Worm (Caenorhabditis elegans) whole organism, early embryonic: ENCODE results near the gene C27C12.3.

Experiments
- B0310.2 ChIP-seq: sonication (generic microtip); optimal IDR thresholded peaks from 2 replicates; lab custom pipeline; 2016; ENCODE audit warnings: mild to moderate bottlenecking, missing genetic modification characterization, missing compliant biosample characterization
- aly-1 ChIP-seq: sonication (generic microtip); optimal IDR thresholded peaks from 2 replicates; lab custom pipeline; 2016; ENCODE audit warnings: missing genetic modification characterization, missing compliant biosample characterization
- ama-1 ChIP-seq: fragments of 150-350 bp; optimal IDR thresholded peaks from 2 replicates; lab custom pipeline; 2014
- ets-7 ChIP-seq: sonication (generic microtip); optimal IDR thresholded peaks from 2 replicates; lab custom pipeline; 2016; ENCODE audit warnings: missing genotype, missing genetic modification characterization, missing compliant biosample characterization
- hmbx-1 ChIP-seq: sonication (generic microtip); optimal IDR thresholded peaks from 2 replicates; lab custom pipeline; 2016; ENCODE audit warnings: mild to moderate bottlenecking, missing genetic modification characterization, missing compliant biosample characterization
- sea-1 ChIP-seq: fragments of 200-800 bp; sonication (Bioruptor generic); conservative IDR thresholded peaks from 2 replicates; pipeline ENCODE4 v1.3.6; 2022; ENCODE audit warnings: missing genetic modification characterization, missing compliant biosample characterization

ce11 chrX:14824490-14825050 lies 41.1 kb downstream of the C27C12.3 start, which contains the start of gene mbk-1:
- TF ChIP-seq sea-1 (GFP tag; lab: Robert Waterston, UW): no peak
- no peak for TF ChIP-seq hmbx-1 (tag; lab: Kevin White, UChicago)
- TF ChIP-seq ama-1 (lab: Kevin White, UChicago): no peak
- no peak for TF ChIP-seq ets-7 (tag; lab: Kevin White, UChicago)
- TF ChIP-seq B0310.2: no peak
- no peak for TF ChIP-seq aly-1
